Worm (Caenorhabditis elegans) whole organism, young adult: ENCODE results near the gene Y46G5A.47.

ENCODE experiments used
- B0019.2 ChIP-seq: fragments of 200-800 bp; sonication (Bioruptor generic); conservative IDR thresholded peaks from 2 replicates; pipeline ENCODE4 v1.3.6; 2022; ENCODE audit warnings: missing genetic modification reagents, missing genetic modification characterization, missing compliant biosample characterization
- B0035.1 ChIP-seq: sonication (generic microtip); optimal IDR thresholded peaks from 2 replicates; lab custom pipeline; 2016; ENCODE audit warnings: missing genetic modification characterization, mild to moderate bottlenecking, missing compliant biosample characterization, missing genotype, missing genetic modification reagents
- B0261.1 ChIP-seq: sonication (generic microtip); optimal IDR thresholded peaks from 2 replicates; lab custom pipeline; 2016; ENCODE audit warnings: mild to moderate bottlenecking, missing genetic modification characterization, moderate library complexity, missing compliant biosample characterization
- B0336.3 ChIP-seq: fragments of 200-800 bp; sonication (Bioruptor generic); IDR thresholded peaks from 2 replicates; pipeline ENCODE4 v1.3.6; 2022; ENCODE audit warnings: missing genetic modification characterization, missing compliant biosample characterization
- F10E7.11 ChIP-seq: sonication (generic microtip); optimal IDR thresholded peaks from 2 replicates; lab custom pipeline; 2017; ENCODE audit warnings: mild to moderate bottlenecking, missing genetic modification characterization, moderate library complexity, missing compliant biosample characterization
- F37B4.10 ChIP-seq: fragments of 200-800 bp; sonication (Bioruptor generic); IDR thresholded peaks from 2 replicates; pipeline ENCODE4 v1.3.6; 2022; ENCODE audit warnings: missing genetic modification characterization, missing compliant biosample characterization
- T26A5.8 ChIP-seq: sonication (generic microtip); optimal IDR thresholded peaks from 2 replicates; lab custom pipeline; 2016; ENCODE audit warnings: missing genetic modification characterization, missing compliant biosample characterization
- Y56A3A.18 ChIP-seq: fragments of 200-800 bp; sonication (Bioruptor generic); IDR thresholded peaks from 2 replicates; pipeline ENCODE4 v1.3.6; 2022; ENCODE audit warnings: missing genetic modification reagents, missing genetic modification characterization, missing compliant biosample characterization
- ama-1 ChIP-seq, 3 experiments: fragments of 150-350 bp in 1 of 3; sonication (generic microtip) in 2 of 3; optimal IDR thresholded peaks; 2 replicates each; lab custom pipeline; 2014 to 2018; ENCODE audit warnings: missing biosample characterization in 2 of 3, missing genetic modification characterization in 2 of 3, missing genetic modification reagents in 2 of 3
- aptf-2 ChIP-seq: fragments of 200-800 bp; sonication (Bioruptor generic); conservative IDR thresholded peaks from 2 replicates; pipeline ENCODE4 v1.3.6; 2022; ENCODE audit warnings: missing genetic modification reagents, missing genetic modification characterization, missing compliant biosample characterization
- aptf-3 ChIP-seq: fragments of 200-800 bp; sonication (Bioruptor generic); IDR thresholded peaks from 2 replicates; pipeline ENCODE4 v1.3.6; 2022; ENCODE audit warnings: missing genetic modification characterization, missing compliant biosample characterization
- atf-7 ChIP-seq: sonication (generic microtip); optimal IDR thresholded peaks from 2 replicates; lab custom pipeline; 2017; ENCODE audit warnings: mild to moderate bottlenecking, missing genetic modification characterization, missing compliant biosample characterization
- attf-5 ChIP-seq: fragments of 200-800 bp; sonication (Bioruptor generic); optimal IDR thresholded peaks from 2 replicates; lab custom pipeline; 2018; ENCODE audit warnings: mild to moderate bottlenecking, missing genetic modification characterization, missing compliant biosample characterization
- attf-6 ChIP-seq: fragments of 200-800 bp; sonication (Bioruptor generic); IDR thresholded peaks from 2 replicates; pipeline ENCODE4 v1.3.6; 2022; ENCODE audit warnings: missing genetic modification reagents, missing genetic modification characterization, missing compliant biosample characterization
- cebp-2 ChIP-seq: fragments of 200-800 bp; sonication (Bioruptor generic); IDR thresholded peaks from 2 replicates; pipeline ENCODE4 v1.3.6; 2022; ENCODE audit warnings: missing genetic modification characterization, missing compliant biosample characterization
- ceh-58 ChIP-seq: fragments of 200-800 bp; sonication (Bioruptor generic); IDR thresholded peaks from 2 replicates; pipeline ENCODE4 v1.3.6; 2022; ENCODE audit warnings: missing genetic modification characterization, missing compliant biosample characterization
- ceh-91 ChIP-seq: fragments of 200-800 bp; sonication (Bioruptor generic); IDR thresholded peaks from 2 replicates; pipeline ENCODE4 v1.3.6; 2022; ENCODE audit warnings: missing genetic modification reagents, missing genetic modification characterization, missing compliant biosample characterization
- chd-7 ChIP-seq: sonication (generic microtip); optimal IDR thresholded peaks from 2 replicates; lab custom pipeline; 2016; ENCODE audit warnings: mild to moderate bottlenecking, missing genetic modification characterization, moderate library complexity, missing compliant biosample characterization
- efl-1 ChIP-seq: fragments of 150-350 bp; optimal IDR thresholded peaks from 2 replicates; lab custom pipeline; 2014; ENCODE audit warnings: missing biosample characterization, missing genetic modification reagents, missing genetic modification characterization
- egl-18 ChIP-seq: fragments of 200-800 bp; sonication (Bioruptor generic); IDR thresholded peaks from 2 replicates; pipeline ENCODE4 v1.3.6; 2022; ENCODE audit warnings: missing genetic modification reagents, missing genetic modification characterization, missing compliant biosample characterization
- egl-44 ChIP-seq: fragments of 200-800 bp; sonication (Bioruptor generic); IDR thresholded peaks from 2 replicates; pipeline ENCODE4 v1.3.6; 2022; ENCODE audit warnings: missing genetic modification reagents, missing genetic modification characterization, missing compliant biosample characterization
- ekl-4 ChIP-seq: fragments of 200-800 bp; sonication (Bioruptor generic); IDR thresholded peaks from 2 replicates; pipeline ENCODE4 v1.3.6; 2022; ENCODE audit warnings: missing genetic modification reagents, missing genetic modification characterization, missing compliant biosample characterization
- him-1 ChIP-seq: sonication (generic microtip); optimal IDR thresholded peaks from 2 replicates; lab custom pipeline; 2016; ENCODE audit warnings: missing genotype, missing genetic modification reagents, missing genetic modification characterization, missing compliant biosample characterization
- hlh-26 ChIP-seq: fragments of 200-800 bp; sonication (Bioruptor generic); conservative IDR thresholded peaks from 2 replicates; pipeline ENCODE4 v1.3.6; 2022; ENCODE audit warnings: missing genetic modification reagents, missing genetic modification characterization, missing compliant biosample characterization
- hmg-20 ChIP-seq: fragments of 200-800 bp; sonication (Bioruptor generic); IDR thresholded peaks from 2 replicates; pipeline ENCODE4 v1.3.6; 2022; ENCODE audit warnings: missing genetic modification reagents, missing genetic modification characterization, missing compliant biosample characterization
- let-526 ChIP-seq: fragments of 200-800 bp; sonication (Bioruptor generic); IDR thresholded peaks from 2 replicates; pipeline ENCODE4 v1.3.6; 2022; ENCODE audit warnings: missing genetic modification reagents, missing genetic modification characterization, missing compliant biosample characterization
- lin-35 ChIP-seq, 3 experiments: fragments of 150-350 bp in 2 of 3; sonication (generic microtip) in 1 of 3; optimal IDR thresholded peaks; 2 replicates each; lab custom pipeline; 2014 to 2018; ENCODE audit warnings: missing biosample characterization in 3 of 3, missing genetic modification characterization in 3 of 3, missing genetic modification reagents in 3 of 3
- lir-1 ChIP-seq: fragments of 200-800 bp; sonication (Bioruptor generic); conservative IDR thresholded peaks from 2 replicates; pipeline ENCODE4 v1.3.6; 2022; ENCODE audit warnings: missing genetic modification reagents, missing genetic modification characterization, missing compliant biosample characterization
- lsl-1 ChIP-seq: fragments of 200-800 bp; sonication (Bioruptor generic); optimal IDR thresholded peaks from 2 replicates; lab custom pipeline; 2018; ENCODE audit warnings: mild to moderate bottlenecking, missing genetic modification characterization, moderate library complexity, missing compliant biosample characterization
- madf-8 ChIP-seq: fragments of 200-800 bp; sonication (Bioruptor generic); conservative IDR thresholded peaks from 2 replicates; pipeline ENCODE4 v1.3.6; 2022; ENCODE audit warnings: missing genetic modification reagents, missing genetic modification characterization, missing compliant biosample characterization
- mcd-1 ChIP-seq: fragments of 200-800 bp; sonication (Bioruptor generic); IDR thresholded peaks from 2 replicates; pipeline ENCODE4 v1.3.6; 2022; ENCODE audit warnings: missing genetic modification reagents, missing genetic modification characterization, missing compliant biosample characterization
- mes-4 ChIP-seq: sonication (generic microtip); optimal IDR thresholded peaks from 2 replicates; lab custom pipeline; 2016; ENCODE audit warnings: missing genotype, missing genetic modification characterization, missing compliant biosample characterization
- mxl-1 ChIP-seq: sonication (generic microtip); optimal IDR thresholded peaks from 2 replicates; lab custom pipeline; 2016; ENCODE audit warnings: missing genetic modification characterization, missing compliant biosample characterization
- nhr-179 ChIP-seq: sonication (generic microtip); optimal IDR thresholded peaks from 2 replicates; lab custom pipeline; 2016; ENCODE audit warnings: mild to moderate bottlenecking, missing genetic modification characterization, missing compliant biosample characterization
- rcor-1 ChIP-seq: fragments of 200-800 bp; sonication (Bioruptor generic); IDR thresholded peaks from 2 replicates; pipeline ENCODE4 v1.3.6; 2022; ENCODE audit warnings: missing genetic modification reagents, missing genetic modification characterization, missing compliant biosample characterization
- repo-1 ChIP-seq: sonication (generic microtip); optimal IDR thresholded peaks from 2 replicates; lab custom pipeline; 2017; ENCODE audit warnings: mild to moderate bottlenecking, missing genetic modification characterization, missing compliant biosample characterization
- rpc-1 ChIP-seq, 2 experiments: fragments of 150-350 bp in 1 of 2; sonication (generic microtip) in 1 of 2; optimal IDR thresholded peaks; 2 replicates each; lab custom pipeline; 2014 to 2018; ENCODE audit warnings: missing biosample characterization in 1 of 2, missing genetic modification characterization in 1 of 2, missing genetic modification reagents in 1 of 2, missing genotype in 1 of 2
- snpc-1.1 ChIP-seq: sonication (generic microtip); optimal IDR thresholded peaks from 2 replicates; lab custom pipeline; 2017; ENCODE audit warnings: missing genetic modification characterization, mild to moderate bottlenecking, missing compliant biosample characterization, antibody characterized with exemption, moderate library complexity, missing genotype, missing genetic modification reagents; ENCODE audit not compliant: insufficient read depth
- snpc-1.3 ChIP-seq: sonication (generic microtip); optimal IDR thresholded peaks from 2 replicates; lab custom pipeline; 2017; ENCODE audit warnings: missing genetic modification characterization, mild to moderate bottlenecking, missing compliant biosample characterization, antibody characterized with exemption, moderate library complexity, missing genotype, missing genetic modification reagents; ENCODE audit not compliant: insufficient read depth
- snpc-4 ChIP-seq, 5 experiments: fragments of 150-350 bp in 1 of 5; sonication (generic microtip) in 4 of 5; optimal IDR thresholded peaks; 2 replicates each; lab custom pipeline; 2014 to 2018; ENCODE audit warnings: missing genetic modification characterization in 5 of 5, missing biosample characterization in 3 of 5, antibody characterized with exemption in 2 of 5, mild to moderate bottlenecking in 2 of 5, missing compliant biosample characterization in 2 of 5, missing genotype in 2 of 5, moderate library complexity in 2 of 5, missing genetic modification reagents in 1 of 5
- somi-1 ChIP-seq: fragments of 200-800 bp; sonication (Bioruptor generic); optimal IDR thresholded peaks from 2 replicates; lab custom pipeline; 2018; ENCODE audit warnings: mild to moderate bottlenecking, missing genetic modification characterization, missing compliant biosample characterization
- tbp1 ChIP-seq: fragments of 200-800 bp; sonication (Bioruptor generic); optimal IDR thresholded peaks from 2 replicates; lab custom pipeline; 2018; ENCODE audit warnings: mild to moderate bottlenecking, missing genetic modification characterization, missing compliant biosample characterization
- unc-130 ChIP-seq: sonication (generic microtip); optimal IDR thresholded peaks from 2 replicates; lab custom pipeline; 2016; ENCODE audit warnings: missing genetic modification reagents, missing genetic modification characterization, missing compliant biosample characterization
- unc-62 ChIP-seq: fragments of 150-350 bp; optimal IDR thresholded peaks from 2 replicates; lab custom pipeline; 2014; ENCODE audit warnings: missing biosample characterization, missing genetic modification reagents, missing genetic modification characterization
- zfh-2 ChIP-seq: fragments of 200-800 bp; sonication (Bioruptor generic); conservative IDR thresholded peaks from 2 replicates; pipeline ENCODE4 v1.3.6; 2022; ENCODE audit warnings: missing genetic modification reagents, missing genetic modification characterization, missing compliant biosample characterization
- zim-3 ChIP-seq: sonication (generic microtip); optimal IDR thresholded peaks from 2 replicates; lab custom pipeline; 2017; ENCODE audit warnings: mild to moderate bottlenecking, missing genetic modification characterization, moderate library complexity, missing compliant biosample characterization
- ztf-26 ChIP-seq: sonication (generic microtip); optimal IDR thresholded peaks from 2 replicates; lab custom pipeline; 2017; ENCODE audit warnings: missing genetic modification characterization, missing compliant biosample characterization
- ztf-6 ChIP-seq: fragments of 200-800 bp; sonication (Bioruptor generic); IDR thresholded peaks from 2 replicates; pipeline ENCODE4 v1.3.6; 2022; ENCODE audit warnings: missing genetic modification reagents, missing genetic modification characterization, missing compliant biosample characterization

Gene Y46G5A.47

ce11 chrII:12798814-12799213 is 6.3 kb downstream of the Y46G5A.47 start (continued):
- TF ChIP-seq efl-1 (GFP tag; lab: Kevin White, UChicago), result no peak
- 0 out of 2 replicates have a peak, but pooled peaks have one; percentile 24 for TF ChIP-seq Y56A3A.18 (GFP tag; lab: Robert Waterston, UW)
- 0 out of 2 replicates have a peak, but pooled peaks have one; percentile 10 for TF ChIP-seq F37B4.10 (GFP tag; lab: Robert Waterston, UW)
- TF ChIP-seq B0019.2, result no peak
- TF ChIP-seq lin-35 (GFP tag; optimal IDR thresholded peaks at IDR 0.05; lab: Kevin White, UChicago), result no peak
- TF ChIP-seq B0035.1, result no peak
- no peak for TF ChIP-seq mxl-1 (tag; lab: Kevin White, UChicago)
- TF ChIP-seq snpc-1.3 (tag; lab: Kevin White, UChicago), result no peak
- no peak for TF ChIP-seq hlh-26
- peak; percentile 62 for TF ChIP-seq somi-1 (GFP tag; lab: Kevin White, UChicago)
- no peak for TF ChIP-seq attf-6 (GFP tag; lab: Robert Waterston, UW)
- no peak for TF ChIP-seq aptf-2 (GFP tag; lab: Robert Waterston, UW)
- peak; percentile 89 for TF ChIP-seq ztf-26 (tag; lab: Kevin White, UChicago)
- no peak for TF ChIP-seq snpc-4 (GFP tag; optimal IDR thresholded peaks at IDR 0.05; lab: Kevin White, UChicago)
- peak in 2 of 4 experiments; percentile 63 to 64 for TF ChIP-seq snpc-4 (tag; optimal IDR thresholded peaks at IDR 0.05; lab: Kevin White, UChicago)
- no peak for TF ChIP-seq F10E7.11 (tag; lab: Kevin White, UChicago)
- no peak for TF ChIP-seq madf-8
- no peak for TF ChIP-seq B0261.1
- TF ChIP-seq ceh-91 (GFP tag; lab: Robert Waterston, UW), result no peak
- no peak for TF ChIP-seq cebp-2 (GFP tag; lab: Robert Waterston, UW)
- TF ChIP-seq aptf-3 (GFP tag; lab: Robert Waterston, UW), result no peak
- peak; percentile 45 for TF ChIP-seq repo-1 (tag; lab: Kevin White, UChicago)
- peak; percentile 71; the same call in 1 of the 2 replicates for TF ChIP-seq let-526
- no peak for TF ChIP-seq him-1 (tag; lab: Kevin White, UChicago)
- no peak for TF ChIP-seq unc-130
- no peak for TF ChIP-seq snpc-1.1
- TF ChIP-seq zim-3 (tag; lab: Kevin White, UChicago), result no peak
- no peak for TF ChIP-seq hmg-20 (GFP tag; lab: Robert Waterston, UW)
- TF ChIP-seq ceh-58 (GFP tag; lab: Robert Waterston, UW), result 0 out of 2 replicates have a peak, but pooled peaks have one; percentile 22
- TF ChIP-seq ztf-6 (GFP tag; lab: Robert Waterston, UW), result peak; percentile 78
- TF ChIP-seq lir-1, result no peak; the same call in 1 of the 2 replicates
- TF ChIP-seq nhr-179 (tag; lab: Kevin White, UChicago), result no peak
- peak; percentile 94 for TF ChIP-seq B0336.3 (GFP tag; lab: Robert Waterston, UW)
- TF ChIP-seq chd-7 (tag; lab: Kevin White, UChicago), result peak; percentile 84
- TF ChIP-seq rpc-1 (optimal IDR thresholded peaks at IDR 0.05; lab: Kevin White, UChicago), result no peak
- TF ChIP-seq rpc-1 (tag; optimal IDR thresholded peaks at IDR 0.05; lab: Kevin White, UChicago), result no peak
- no peak for TF ChIP-seq egl-18
- peak; percentile 67; the same call in 1 of the 2 replicates for TF ChIP-seq ekl-4 (GFP tag; lab: Robert Waterston, UW)
- no peak for TF ChIP-seq lsl-1 (GFP tag; lab: Kevin White, UChicago)

- TF ChIP-seq B0336.3 (GFP tag; lab: Robert Waterston, UW), result peak; percentile 55
- TF ChIP-seq T26A5.8 (tag; lab: Kevin White, UChicago), result no peak
- no peak for TF ChIP-seq rcor-1 (GFP tag; lab: Robert Waterston, UW)
- no peak for TF ChIP-seq attf-5
- no peak for TF ChIP-seq tbp1 (GFP tag; lab: Kevin White, UChicago)
- TF ChIP-seq atf-7, result peak; percentile 47
- TF ChIP-seq unc-62 (GFP tag; lab: Kevin White, UChicago), result peak; percentile 42
- TF ChIP-seq zfh-2, result peak; percentile 73; the same call in 1 of the 2 replicates
- TF ChIP-seq mes-4, result no peak
- TF ChIP-seq ama-1 (optimal IDR thresholded peaks at IDR 0.05; lab: Kevin White, UChicago), result peak; percentile 26
- no peak for TF ChIP-seq ama-1 (GFP tag; optimal IDR thresholded peaks at IDR 0.05; lab: Kevin White, UChicago)
- peak; percentile 31; the same call in 1 of the 2 replicates for TF ChIP-seq egl-44
- 0 out of 2 replicates have a peak, but pooled peaks have one; percentile 5 for TF ChIP-seq mcd-1 (GFP tag; lab: Robert Waterston, UW)
Measured at ce11 chrII:12797211-12797794, 7.8 kb downstream of the Y46G5A.47 start.
